Fruit fly (Drosophila melanogaster): ENCODE results near the gene Dsk.

DNA sequence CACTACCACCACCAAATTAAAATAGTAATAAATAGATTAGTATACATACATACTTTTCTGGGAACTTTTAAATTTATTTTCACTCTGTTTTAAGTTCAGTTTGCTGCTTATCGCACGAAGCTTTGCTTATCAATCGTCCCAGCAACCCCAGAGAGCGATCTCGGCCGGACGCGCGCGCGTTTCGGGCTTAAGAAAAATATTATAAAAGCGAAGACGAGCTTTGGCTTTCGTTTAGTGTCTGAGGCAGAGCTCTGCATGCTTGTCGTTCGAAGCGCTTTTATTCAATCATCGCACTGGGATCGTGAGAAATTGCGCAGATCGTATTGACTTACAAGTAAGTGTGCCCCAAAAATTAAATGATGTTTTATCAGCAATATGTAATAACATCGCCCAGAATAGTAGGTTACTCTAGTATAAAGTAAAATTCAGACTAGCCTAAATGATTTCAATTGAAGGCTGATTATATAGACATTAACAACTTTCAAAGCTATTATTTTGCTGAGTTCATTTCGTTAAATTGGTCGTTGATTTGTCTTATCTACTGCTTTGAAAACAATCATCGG lies 45.0 kb upstream of the Dsk start, which contains the start of gene Gel:
- no peak for TF ChIP-seq CG9139 (GFP tag; optimal IDR thresholded peaks at IDR 0.05)
- no peak for TF ChIP-seq CG8632 (GFP tag; optimal IDR thresholded peaks at IDR 0.05)
- no peak for TF ChIP-seq CG31627 (GFP tag; optimal IDR thresholded peaks at IDR 0.05)
- no peak for TF ChIP-seq Blimp-1 (GFP tag; optimal IDR thresholded peaks at IDR 0.05)
- TF ChIP-seq CG16779 (tag; optimal IDR thresholded peaks at IDR 0.05): no peak
- no peak for TF ChIP-seq CG4318 (GFP tag; optimal IDR thresholded peaks at IDR 0.05)
- TF ChIP-seq Lpt (GFP tag; optimal IDR thresholded peaks at IDR 0.05): no peak
- TF ChIP-seq CG10669 (GFP tag; optimal IDR thresholded peaks at IDR 0.05): no peak
- TF ChIP-seq fd59A (GFP tag; optimal IDR thresholded peaks at IDR 0.05): no peak
- no peak for TF ChIP-seq Gug (GFP tag; IDR thresholded peaks at IDR 0.05)
- TF ChIP-seq CG6792 (GFP tag; optimal IDR thresholded peaks at IDR 0.05): no peak
- TF ChIP-seq dsx (GFP tag; optimal IDR thresholded peaks at IDR 0.05; ENCODE audit: poor library complexity, severe bottlenecking): no peak

Data from whole organism, prepupa.